Fruit fly (Drosophila melanogaster) whole organism, embryonic: ENCODE measurements around the gene CG46310.
A peak's percentile ranks its signal among the peaks of the same experiment; 100 is the strongest.

ENCODE experiments used
- CG10209 ChIP-seq: fragments of 200-800 bp; sonication (Bioruptor generic); optimal IDR thresholded peaks from 3 replicates; lab custom pipeline; 2017; ENCODE audit warnings: missing biosample characterization, mild to moderate bottlenecking, missing genetic modification characterization, missing genetic modification reagents
- CG10274 ChIP-seq: fragments of 200-800 bp; sonication (Bioruptor generic); optimal IDR thresholded peaks from 3 replicates; lab custom pipeline; 2017; ENCODE audit warnings: missing biosample characterization, mild to moderate bottlenecking, missing genetic modification characterization
- CG12299 ChIP-seq: fragments of 200-800 bp; sonication (Bioruptor generic); optimal IDR thresholded peaks from 2 replicates; lab custom pipeline; 2018; ENCODE audit warnings: missing biosample characterization, mild to moderate bottlenecking, missing genetic modification characterization
- CG1233 ChIP-seq: fragments of 200-800 bp; sonication (Bioruptor generic); optimal IDR thresholded peaks from 4 replicates; lab custom pipeline; 2018; ENCODE audit warnings: missing biosample characterization, mild to moderate bottlenecking, missing genetic modification characterization
- CG13287 ChIP-seq: fragments of 200-800 bp; sonication (Bioruptor generic); IDR thresholded peaks from 2 replicates; pipeline ENCODE4 v1.3.6; 2022; ENCODE audit warnings: missing biosample characterization, missing genetic modification characterization; ENCODE audit not compliant: partially characterized antibody
- CG13775 ChIP-seq: fragments of 200-800 bp; sonication (Bioruptor generic); optimal IDR thresholded peaks from 3 replicates; lab custom pipeline; 2017; ENCODE audit warnings: missing biosample characterization, mild to moderate bottlenecking, missing genetic modification characterization
- CG14860 ChIP-seq: fragments of 200-800 bp; sonication (Bioruptor generic); IDR thresholded peaks from 3 replicates; pipeline ENCODE4 v1.3.6; 2022; ENCODE audit warnings: missing biosample characterization, missing genetic modification characterization; ENCODE audit not compliant: partially characterized antibody
- CG15514 ChIP-seq: fragments of 200-800 bp; sonication (Bioruptor generic); optimal IDR thresholded peaks from 3 replicates; lab custom pipeline; 2017; ENCODE audit warnings: missing biosample characterization, missing genetic modification characterization, mild to moderate bottlenecking, moderate library complexity, missing genetic modification reagents
- CG15696 ChIP-seq: fragments of 200-800 bp; sonication (Bioruptor generic); optimal IDR thresholded peaks from 2 replicates; lab custom pipeline; 2019; ENCODE audit warnings: missing biosample characterization, mild to moderate bottlenecking, missing genetic modification characterization, moderate library complexity
- CG17328 ChIP-seq: fragments of 200-800 bp; sonication (Bioruptor generic); IDR thresholded peaks from 2 replicates; pipeline ENCODE4 v1.3.6; 2022; ENCODE audit warnings: missing biosample characterization, missing genetic modification characterization
- CG17802 ChIP-seq: fragments of 200-800 bp; sonication (Bioruptor generic); optimal IDR thresholded peaks from 2 replicates; lab custom pipeline; 2018; ENCODE audit warnings: missing biosample characterization, mild to moderate bottlenecking, missing genetic modification characterization, moderate library complexity
- CG1832 ChIP-seq: fragments of 200-800 bp; sonication (Bioruptor generic); optimal IDR thresholded peaks from 2 replicates; lab custom pipeline; 2017; ENCODE audit warnings: missing biosample characterization, mild to moderate bottlenecking, missing genetic modification characterization, inconsistent platforms
- CG2199 ChIP-seq: fragments of 200-800 bp; sonication (Bioruptor generic); IDR thresholded peaks from 3 replicates; pipeline ENCODE4 v1.3.6; 2022; ENCODE audit warnings: missing biosample characterization, missing genetic modification characterization
- CG30403 ChIP-seq: fragments of 200-800 bp; sonication (Bioruptor generic); optimal IDR thresholded peaks from 3 replicates; lab custom pipeline; 2016; ENCODE audit warnings: missing biosample characterization, missing genetic modification characterization
- CG32767 ChIP-seq: fragments of 200-800 bp; sonication (Bioruptor generic); IDR thresholded peaks from 2 replicates; pipeline ENCODE4 v1.3.6; 2022; ENCODE audit warnings: missing biosample characterization, missing genetic modification characterization
- CG33557 ChIP-seq: fragments of 200-800 bp; sonication (Bioruptor generic); optimal IDR thresholded peaks from 2 replicates; lab custom pipeline; 2019; ENCODE audit warnings: missing biosample characterization, mild to moderate bottlenecking, missing genetic modification characterization, moderate library complexity
- CG34224 ChIP-seq: fragments of 200-800 bp; sonication (Bioruptor generic); IDR thresholded peaks from 3 replicates; pipeline ENCODE4 v1.3.6; 2022; ENCODE audit warnings: missing biosample characterization, missing genetic modification characterization; ENCODE audit not compliant: partially characterized antibody
- CG4360 ChIP-seq: fragments of 200-800 bp; sonication (Bioruptor generic); IDR thresholded peaks from 2 replicates; pipeline ENCODE4 v1.3.6; 2022; ENCODE audit warnings: missing biosample characterization, missing genetic modification characterization
- CG5180 ChIP-seq: fragments of 200-800 bp; sonication (Bioruptor generic); optimal IDR thresholded peaks from 3 replicates; lab custom pipeline; 2017; ENCODE audit warnings: missing biosample characterization, missing genetic modification characterization, mild to moderate bottlenecking, moderate library complexity, missing genetic modification reagents
- CG8478 ChIP-seq: fragments of >200 bp; optimal IDR thresholded peaks from 2 replicates; lab custom pipeline; 2018
- Drgx ChIP-seq: fragments of 200-800 bp; sonication (Bioruptor generic); IDR thresholded peaks from 2 replicates; pipeline ENCODE4 v1.3.6; 2022; ENCODE audit warnings: missing biosample characterization, missing genetic modification characterization
- Ets65A ChIP-seq: fragments of 200-800 bp; sonication (Bioruptor generic); peaks from one replicate; lab custom pipeline; 2016; ENCODE audit warnings: missing biosample characterization, missing genetic modification characterization
- Ets97D ChIP-seq: fragments of 200-800 bp; sonication (Bioruptor generic); optimal IDR thresholded peaks from 3 replicates; lab custom pipeline; 2016; ENCODE audit warnings: missing biosample characterization, missing genetic modification characterization
- HmgD ChIP-seq: fragments of 200-800 bp; sonication (Bioruptor generic); optimal IDR thresholded peaks from 3 replicates; lab custom pipeline; 2016; ENCODE audit warnings: missing biosample characterization, missing genetic modification characterization
- Jarid2 ChIP-seq: fragments of 200-800 bp; sonication (Bioruptor generic); optimal IDR thresholded peaks from 3 replicates; lab custom pipeline; 2017; ENCODE audit warnings: mild to moderate bottlenecking, missing biosample characterization, missing genetic modification reagents, missing genetic modification characterization
- Med ChIP-seq: fragments of 200-800 bp; sonication (Bioruptor generic); peaks from one replicate; lab custom pipeline; 2016; ENCODE audit warnings: missing biosample characterization, missing genetic modification characterization, mild to moderate bottlenecking, inconsistent platforms, moderate library complexity
- NC2α ChIP-seq: fragments of 200-800 bp; sonication (Bioruptor generic); optimal IDR thresholded peaks from 2 replicates; lab custom pipeline; 2016; ENCODE audit warnings: missing biosample characterization, missing genetic modification characterization
- Nf-YB ChIP-seq: fragments of 200-800 bp; sonication (Bioruptor generic); optimal IDR thresholded peaks from 3 replicates; lab custom pipeline; 2019; ENCODE audit warnings: missing biosample characterization, mild to moderate bottlenecking, missing genetic modification characterization, moderate library complexity
- NfI ChIP-seq: fragments of 200-800 bp; sonication (Bioruptor generic); optimal IDR thresholded peaks from 3 replicates; lab custom pipeline; 2018; ENCODE audit warnings: missing biosample characterization, mild to moderate bottlenecking, missing genetic modification characterization, moderate library complexity
- Sox100B ChIP-seq: fragments of 200-800 bp; sonication (Bioruptor generic); optimal IDR thresholded peaks from 3 replicates; lab custom pipeline; 2018; ENCODE audit warnings: missing biosample characterization, mild to moderate bottlenecking, missing genetic modification characterization
- Trl ChIP-seq, 3 experiments: fragments of >200 bp in 2 of 3; fragments of 200-800 bp in 1 of 3; sonication (Bioruptor generic) in 1 of 3; optimal IDR thresholded peaks; 2 replicates in 1 of 3; 3 replicates in 2 of 3; lab custom pipeline; 2016 to 2017; ENCODE audit warnings: missing biosample characterization in 1 of 3, missing genetic modification characterization in 1 of 3
- bcd ChIP-seq: fragments of 200-800 bp; sonication (Bioruptor generic); optimal IDR thresholded peaks from 2 replicates; lab custom pipeline; 2017; ENCODE audit warnings: missing biosample characterization, mild to moderate bottlenecking, missing genetic modification characterization
- bowl ChIP-seq: fragments of 200-800 bp; sonication (Bioruptor generic); IDR thresholded peaks from 2 replicates; pipeline ENCODE4 v1.3.6; 2022; ENCODE audit warnings: missing biosample characterization, missing genetic modification characterization
- chinmo ChIP-seq: fragments of 200-800 bp; sonication (Bioruptor generic); IDR thresholded peaks from 4 replicates; pipeline ENCODE4 v1.3.6; 2022; ENCODE audit warnings: missing biosample characterization, missing genetic modification characterization; ENCODE audit not compliant: partially characterized antibody
- disco-r ChIP-seq: fragments of 200-800 bp; sonication (Bioruptor generic); optimal IDR thresholded peaks from 2 replicates; lab custom pipeline; 2016; ENCODE audit warnings: missing biosample characterization, missing genetic modification characterization
- gsb ChIP-seq: fragments of 200-800 bp; sonication (Bioruptor generic); IDR thresholded peaks from 2 replicates; pipeline ENCODE4 v1.3.6; 2022; ENCODE audit warnings: missing biosample characterization, missing genetic modification characterization
- jigr1 ChIP-seq: fragments of 200-800 bp; sonication (Bioruptor generic); IDR thresholded peaks from 3 replicates; pipeline ENCODE4 v1.3.6; 2022; ENCODE audit warnings: missing biosample characterization, missing genetic modification characterization
- lov ChIP-seq, 2 experiments: fragments of 200-800 bp in 1 of 2; fragments of >200 bp in 1 of 2; sonication (Bioruptor generic) in 1 of 2; IDR thresholded peaks in 1 of 2; optimal IDR thresholded peaks in 1 of 2; 2 replicates in 1 of 2; 3 replicates in 1 of 2; pipeline versions ENCODE4 v1.3.6 to Lab custom; 2017 to 2022; ENCODE audit warnings: missing biosample characterization in 1 of 2, missing genetic modification characterization in 1 of 2
- nom ChIP-seq: fragments of 200-800 bp; sonication (Bioruptor generic); optimal IDR thresholded peaks from 2 replicates; lab custom pipeline; 2017; ENCODE audit warnings: missing biosample characterization, missing genetic modification characterization, mild to moderate bottlenecking, moderate library complexity, missing genetic modification reagents
- oc ChIP-seq: fragments of 200-800 bp; sonication (Bioruptor generic); optimal IDR thresholded peaks from 2 replicates; lab custom pipeline; 2018; ENCODE audit warnings: missing biosample characterization, mild to moderate bottlenecking, missing genetic modification characterization, moderate library complexity
- onecut ChIP-seq: fragments of 200-800 bp; sonication (Bioruptor generic); IDR thresholded peaks from 2 replicates; pipeline ENCODE4 v1.3.6; 2022; ENCODE audit warnings: missing biosample characterization, missing genetic modification characterization
- sim ChIP-seq: fragments of 200-800 bp; sonication (Bioruptor generic); IDR thresholded peaks from 2 replicates; pipeline ENCODE4 v1.3.6; 2022; ENCODE audit warnings: missing biosample characterization, missing genetic modification characterization
- so ChIP-seq: fragments of 200-800 bp; sonication (Bioruptor generic); IDR thresholded peaks from 3 replicates; pipeline ENCODE4 v1.3.6; 2022; ENCODE audit warnings: missing biosample characterization, missing genetic modification characterization
- sqz ChIP-seq: fragments of 200-800 bp; sonication (Bioruptor generic); optimal IDR thresholded peaks from 3 replicates; lab custom pipeline; 2018; ENCODE audit warnings: missing biosample characterization, mild to moderate bottlenecking, missing genetic modification characterization
- unc-4 ChIP-seq: fragments of 200-800 bp; sonication (Bioruptor generic); IDR thresholded peaks from 2 replicates; pipeline ENCODE4 v1.3.6; 2022; ENCODE audit warnings: missing biosample characterization, missing genetic modification characterization; ENCODE audit not compliant: partially characterized antibody
- usp ChIP-seq: fragments of >200 bp; optimal IDR thresholded peaks from 2 replicates; lab custom pipeline; 2017; ENCODE audit warnings: missing biosample characterization, missing genetic modification characterization
- wek ChIP-seq: fragments of 200-800 bp; sonication (Bioruptor generic); optimal IDR thresholded peaks from 3 replicates; lab custom pipeline; 2018; ENCODE audit warnings: missing biosample characterization, mild to moderate bottlenecking, missing genetic modification characterization, moderate library complexity
- z ChIP-seq: fragments of 200-800 bp; sonication (Bioruptor generic); IDR thresholded peaks from 3 replicates; pipeline ENCODE4 v1.3.6; 2022; ENCODE audit warnings: missing biosample characterization, missing genetic modification characterization
- zf30C ChIP-seq: fragments of 200-800 bp; sonication (Bioruptor generic); optimal IDR thresholded peaks from 3 replicates; lab custom pipeline; 2018; ENCODE audit warnings: missing biosample characterization, mild to moderate bottlenecking, missing genetic modification characterization

CG46310 gene

DNA sequence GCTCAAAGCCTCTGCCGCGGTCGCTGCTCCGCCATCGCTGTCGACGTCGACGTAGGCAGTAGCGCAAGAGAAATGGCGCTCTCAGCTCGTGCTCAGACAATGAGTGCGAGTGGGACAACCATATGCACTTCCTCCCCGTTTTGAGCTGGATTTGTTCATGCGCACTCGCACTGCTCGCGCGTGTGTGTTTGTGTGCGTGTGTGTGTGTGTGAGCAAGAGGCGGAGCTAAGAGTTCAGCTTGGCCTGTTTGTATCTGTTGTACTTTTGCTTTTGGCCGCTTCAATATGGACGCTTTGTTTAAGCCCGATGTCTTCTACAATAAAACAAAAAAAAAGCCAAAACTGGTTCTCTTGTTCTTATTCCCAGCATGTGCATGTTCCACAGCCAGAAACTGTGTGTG, 27.4 kb downstream of the CG46310 start (continued):
- TF ChIP-seq onecut (GFP tag; lab: Robert Waterston, UW) (peak; percentile 19; the same call in 1 of the 2 replicates), CG32767 (peak; percentile 64), CG8478 (lab: Kevin White, UChicago) (peak; percentile 88), gsb (GFP tag; lab: Robert Waterston, UW) (no peak), Nf-YB (GFP tag; lab: Kevin White, UChicago) (peak; percentile 96), CG34224 (peak; percentile 61; the same call in 1 of the 3 replicates), CG13287 (peak; percentile 47; the same call in 1 of the 2 replicates), CG13775 (GFP tag; lab: Kevin White, UChicago) (no peak), CG10274 (GFP tag; lab: Kevin White, UChicago) (no peak), Med (GFP tag; lab: Kevin White, UChicago) (no peak), Trl (optimal IDR thresholded peaks at IDR 0.05; lab: Kevin White, UChicago) (peak; percentile 31 to 49), Trl (GFP tag; optimal IDR thresholded peaks at IDR 0.05; lab: Kevin White, UChicago) (no peak), so (GFP tag; lab: Robert Waterston, UW) (peak; percentile 42; the same call in 1 of the 3 replicates), disco-r (no peak), CG17328 (GFP tag; lab: Robert Waterston, UW) (peak; percentile 57; the same call in 1 of the 2 replicates), nom (peak; percentile 51), Sox100B (GFP tag; lab: Kevin White, UChicago) (no peak), chinmo (GFP tag; lab: Robert Waterston, UW) (peak; percentile 77; the same call in 1 of the 4 replicates), sqz (GFP tag; lab: Kevin White, UChicago) (peak; percentile 68), CG10209 (GFP tag; lab: Kevin White, UChicago) (no peak), CG14860 (no peak), CG12299 (tag; lab: Kevin White, UChicago) (no peak), CG17802 (tag; lab: Kevin White, UChicago) (no peak), bcd (GFP tag; lab: Kevin White, UChicago) (peak; percentile 30), CG15696 (tag; lab: Kevin White, UChicago) (no peak), CG2199 (GFP tag; lab: Robert Waterston, UW) (0 out of 3 replicates have a peak, but pooled peaks have one; percentile 41), CG33557 (GFP tag; lab: Kevin White, UChicago) (no peak), sim (0 out of 2 replicates have a peak, but pooled peaks have one; percentile 35), CG1832 (GFP tag; lab: Kevin White, UChicago) (peak; percentile 86), lov (optimal IDR thresholded peaks at IDR 0.05; lab: Kevin White, UChicago) (no peak), lov (GFP tag; IDR thresholded peaks at IDR 0.05; lab: Robert Waterston, UW) (peak; percentile 56; the same call in 1 of the 3 replicates), CG15514 (GFP tag; lab: Kevin White, UChicago) (no peak), zf30C (GFP tag; lab: Kevin White, UChicago) (no peak), wek (no peak), oc (tag; lab: Kevin White, UChicago) (peak; percentile 52), Jarid2 (GFP tag; lab: Kevin White, UChicago) (peak; percentile 35), CG30403 (no peak), bowl (GFP tag; lab: Robert Waterston, UW) (peak; percentile 28; the same call in 1 of the 2 replicates), unc-4 (GFP tag; lab: Robert Waterston, UW) (no peak), NC2α (no peak), Ets65A (peak; percentile 39), jigr1 (GFP tag; lab: Robert Waterston, UW) (no peak), HmgD (GFP tag; lab: Kevin White, UChicago) (peak; percentile 68), Drgx (GFP tag; lab: Robert Waterston, UW) (peak; percentile 41), z (peak; percentile 78), CG4360 (GFP tag; lab: Robert Waterston, UW) (0 out of 2 replicates have a peak, but pooled peaks have one; percentile 41), Ets97D (GFP tag; lab: Kevin White, UChicago) (peak; percentile 47), CG5180 (GFP tag; lab: Kevin White, UChicago) (no peak), CG1233 (GFP tag; lab: Kevin White, UChicago) (no peak), NfI (GFP tag; lab: Kevin White, UChicago) (peak; percentile 9), usp (GFP tag; lab: Kevin White, UChicago) (no peak)
